Fruit fly (Drosophila melanogaster) whole organism, embryonic: ENCODE results near the gene Pp2C1.

Source experiments
- Abd-B ChIP-seq: fragments of 200-800 bp; sonication (Bioruptor generic); optimal IDR thresholded peaks from 2 replicates; lab custom pipeline; 2018; ENCODE audit warnings: missing biosample characterization, mild to moderate bottlenecking, missing genetic modification characterization, moderate library complexity
- Ada2b ChIP-seq: fragments of 200-800 bp; sonication (Bioruptor generic); IDR thresholded peaks from 2 replicates; pipeline ENCODE4 v1.3.6; 2022; ENCODE audit warnings: missing biosample characterization, missing genetic modification characterization
- Asciz ChIP-seq: fragments of 200-800 bp; sonication (Bioruptor generic); optimal IDR thresholded peaks from 2 replicates; lab custom pipeline; 2017; ENCODE audit warnings: missing biosample characterization, mild to moderate bottlenecking, missing genetic modification characterization, missing genetic modification reagents
- BEAF-32 ChIP-seq: fragments of 200-800 bp; sonication (Bioruptor generic); optimal IDR thresholded peaks from 3 replicates; lab custom pipeline; 2017; ENCODE audit warnings: missing biosample characterization, missing genetic modification characterization, mild to moderate bottlenecking, moderate library complexity, missing genetic modification reagents
- Bgb ChIP-seq: fragments of 200-800 bp; sonication (Bioruptor generic); IDR thresholded peaks from 2 replicates; pipeline ENCODE4 v1.3.6; 2022; ENCODE audit warnings: missing biosample characterization, missing genetic modification characterization; ENCODE audit not compliant: partially characterized antibody
- CG10267 ChIP-seq: fragments of 200-800 bp; sonication (Bioruptor generic); optimal IDR thresholded peaks from 2 replicates; lab custom pipeline; 2018; ENCODE audit warnings: missing biosample characterization, mild to moderate bottlenecking, missing genetic modification characterization, moderate library complexity
- CG10959 ChIP-seq: fragments of 200-800 bp; sonication (Bioruptor generic); IDR thresholded peaks from 2 replicates; pipeline ENCODE4 v1.3.6; 2022; ENCODE audit warnings: missing biosample characterization, missing genetic modification characterization
- CG11696 ChIP-seq: fragments of 200-800 bp; sonication (Bioruptor generic); IDR thresholded peaks from 2 replicates; pipeline ENCODE4 v1.3.6; 2022; ENCODE audit warnings: missing biosample characterization, missing genetic modification characterization
- CG12659 ChIP-seq: fragments of 200-800 bp; sonication (Bioruptor generic); optimal IDR thresholded peaks from 3 replicates; lab custom pipeline; 2017; ENCODE audit warnings: mild to moderate bottlenecking, missing biosample characterization, missing genetic modification reagents, missing genetic modification characterization
- CG13123 ChIP-seq: fragments of 200-800 bp; sonication (Bioruptor generic); optimal IDR thresholded peaks from 2 replicates; lab custom pipeline; 2016; ENCODE audit warnings: missing biosample characterization, missing genetic modification characterization
- CG13424 ChIP-seq: fragments of 200-800 bp; sonication (Bioruptor generic); optimal IDR thresholded peaks from 2 replicates; lab custom pipeline; 2019; ENCODE audit warnings: missing biosample characterization, mild to moderate bottlenecking, missing genetic modification characterization, moderate library complexity
- CG14441 ChIP-seq: fragments of 200-800 bp; sonication (Bioruptor generic); IDR thresholded peaks from 2 replicates; pipeline ENCODE4 v1.3.6; 2022; ENCODE audit warnings: missing biosample characterization, missing genetic modification characterization
- CG15479 ChIP-seq: fragments of 200-800 bp; sonication (Bioruptor generic); optimal IDR thresholded peaks from 3 replicates; lab custom pipeline; 2019; ENCODE audit warnings: missing biosample characterization, mild to moderate bottlenecking, missing genetic modification characterization, moderate library complexity
- CG15514 ChIP-seq: fragments of 200-800 bp; sonication (Bioruptor generic); optimal IDR thresholded peaks from 3 replicates; lab custom pipeline; 2017; ENCODE audit warnings: missing biosample characterization, missing genetic modification characterization, mild to moderate bottlenecking, moderate library complexity, missing genetic modification reagents
- CG17612 ChIP-seq: fragments of 200-800 bp; sonication (Bioruptor generic); IDR thresholded peaks from 2 replicates; pipeline ENCODE4 v1.3.6; 2022; ENCODE audit warnings: missing biosample characterization, missing genetic modification characterization
- CG31388 ChIP-seq: fragments of 200-800 bp; sonication (Bioruptor generic); optimal IDR thresholded peaks from 2 replicates; lab custom pipeline; 2016; ENCODE audit warnings: missing biosample characterization, missing genetic modification characterization
- CG31441 ChIP-seq: fragments of 200-800 bp; sonication (Bioruptor generic); IDR thresholded peaks from 2 replicates; pipeline ENCODE4 v1.3.6; 2022; ENCODE audit warnings: missing biosample characterization, missing genetic modification characterization
- CG8924 ChIP-seq: fragments of 200-800 bp; optimal IDR thresholded peaks from 3 replicates; lab custom pipeline; 2019; ENCODE audit warnings: missing biosample characterization, mild to moderate bottlenecking, missing genetic modification characterization, moderate library complexity
- CTCF ChIP-seq: fragments of 200-800 bp; sonication (Bioruptor generic); optimal IDR thresholded peaks from 2 replicates; lab custom pipeline; 2017; ENCODE audit warnings: missing biosample characterization, mild to moderate bottlenecking, missing genetic modification characterization, moderate library complexity
- Camta ChIP-seq: fragments of 200-800 bp; sonication (Bioruptor generic); optimal IDR thresholded peaks from 2 replicates; lab custom pipeline; 2016; ENCODE audit warnings: missing biosample characterization, missing genetic modification characterization
- CkIIα-i1 ChIP-seq: fragments of 200-800 bp; sonication (Bioruptor generic); IDR thresholded peaks from 2 replicates; pipeline ENCODE4 v1.3.6; 2022; ENCODE audit warnings: missing biosample characterization, missing genetic modification characterization
- CrebB ChIP-seq: fragments of 200-800 bp; sonication (Bioruptor generic); optimal IDR thresholded peaks from 3 replicates; lab custom pipeline; 2018; ENCODE audit warnings: missing biosample characterization, mild to moderate bottlenecking, missing genetic modification characterization
- Fer3 ChIP-seq: fragments of 200-800 bp; sonication (Bioruptor generic); optimal IDR thresholded peaks from 2 replicates; lab custom pipeline; 2018; ENCODE audit warnings: missing biosample characterization, mild to moderate bottlenecking, missing genetic modification characterization, moderate library complexity
- Hr39 ChIP-seq: fragments of >200 bp; optimal IDR thresholded peaks from 2 replicates; lab custom pipeline; 2017
- Lhr ChIP-seq: fragments of 200-800 bp; sonication (Bioruptor generic); optimal IDR thresholded peaks from 3 replicates; lab custom pipeline; 2017; ENCODE audit warnings: mild to moderate bottlenecking, missing biosample characterization, missing genetic modification reagents, missing genetic modification characterization
- Lpt ChIP-seq: fragments of >200 bp; optimal IDR thresholded peaks from 2 replicates; lab custom pipeline; 2018; ENCODE audit warnings: missing biosample characterization, missing genetic modification characterization
- PHDP ChIP-seq: fragments of 200-800 bp; sonication (Bioruptor generic); optimal IDR thresholded peaks from 3 replicates; lab custom pipeline; 2018; ENCODE audit warnings: missing biosample characterization, mild to moderate bottlenecking, missing genetic modification characterization, moderate library complexity
- Rfx ChIP-seq: fragments of 200-800 bp; sonication (Bioruptor generic); IDR thresholded peaks from 2 replicates; pipeline ENCODE4 v1.3.6; 2022; ENCODE audit warnings: missing biosample characterization, missing genetic modification characterization
- Six4 ChIP-seq: fragments of 200-800 bp; sonication (Bioruptor generic); optimal IDR thresholded peaks from 2 replicates; lab custom pipeline; 2016; ENCODE audit warnings: missing biosample characterization, missing genetic modification characterization
- Stat92E ChIP-seq, 3 experiments: fragments of >200 bp in 2 of 3; fragments of 200-800 bp in 1 of 3; sonication (Bioruptor generic) in 1 of 3; optimal IDR thresholded peaks; 2 replicates each; lab custom pipeline; 2017 to 2019; ENCODE audit warnings: missing biosample characterization in 3 of 3, missing genetic modification characterization in 3 of 3, mild to moderate bottlenecking in 1 of 3, moderate library complexity in 1 of 3
- Taf1 ChIP-seq: fragments of 200-800 bp; sonication (Bioruptor generic); IDR thresholded peaks from 2 replicates; pipeline ENCODE4 v1.3.6; 2022; ENCODE audit warnings: missing biosample characterization, missing genetic modification characterization
- Xbp1 ChIP-seq: fragments of 200-800 bp; sonication (Bioruptor generic); optimal IDR thresholded peaks from 3 replicates; lab custom pipeline; 2016; ENCODE audit warnings: missing biosample characterization, mild to moderate bottlenecking, missing genetic modification characterization
- bcd ChIP-seq: fragments of 200-800 bp; sonication (Bioruptor generic); optimal IDR thresholded peaks from 2 replicates; lab custom pipeline; 2017; ENCODE audit warnings: missing biosample characterization, mild to moderate bottlenecking, missing genetic modification characterization
- cg ChIP-seq: fragments of 200-800 bp; sonication (Bioruptor generic); optimal IDR thresholded peaks from 3 replicates; lab custom pipeline; 2019; ENCODE audit warnings: missing biosample characterization, mild to moderate bottlenecking, missing genetic modification characterization, moderate library complexity
- disco-r ChIP-seq: fragments of 200-800 bp; sonication (Bioruptor generic); optimal IDR thresholded peaks from 2 replicates; lab custom pipeline; 2016; ENCODE audit warnings: missing biosample characterization, missing genetic modification characterization
- dpn ChIP-seq, 2 experiments: fragments of 200-800 bp; sonication (Bioruptor generic); optimal IDR thresholded peaks; 3 replicates each; lab custom pipeline; 2016; ENCODE audit warnings: missing biosample characterization in 2 of 2, missing genetic modification characterization in 2 of 2
- dysf ChIP-seq: fragments of 200-800 bp; sonication (Bioruptor generic); IDR thresholded peaks from 3 replicates; pipeline ENCODE4 v1.3.6; 2022; ENCODE audit warnings: missing biosample characterization, missing genetic modification characterization
- eve ChIP-seq, 2 experiments: fragments of >200 bp; optimal IDR thresholded peaks; 2 replicates each; lab custom pipeline; 2017; ENCODE audit warnings: missing biosample characterization in 2 of 2, missing genetic modification characterization in 2 of 2
- gcm ChIP-seq: fragments of 200-800 bp; sonication (Bioruptor generic); optimal IDR thresholded peaks from 2 replicates; lab custom pipeline; 2019; ENCODE audit warnings: missing biosample characterization, mild to moderate bottlenecking, missing genetic modification characterization, moderate library complexity
- gem ChIP-seq: fragments of 200-800 bp; sonication (Bioruptor generic); optimal IDR thresholded peaks from 2 replicates; lab custom pipeline; 2019; ENCODE audit warnings: missing biosample characterization, mild to moderate bottlenecking, missing genetic modification characterization, moderate library complexity
- gt ChIP-seq: fragments of 200-800 bp; sonication (Bioruptor generic); IDR thresholded peaks from 2 replicates; pipeline ENCODE4 v1.3.6; 2022; ENCODE audit warnings: missing biosample characterization, missing genetic modification characterization
- lilli ChIP-seq: fragments of 200-800 bp; sonication (Bioruptor generic); optimal IDR thresholded peaks from 3 replicates; lab custom pipeline; 2016; ENCODE audit warnings: missing biosample characterization, missing genetic modification characterization
- lov ChIP-seq, 2 experiments: fragments of 200-800 bp in 1 of 2; fragments of >200 bp in 1 of 2; sonication (Bioruptor generic) in 1 of 2; IDR thresholded peaks in 1 of 2; optimal IDR thresholded peaks in 1 of 2; 2 replicates in 1 of 2; 3 replicates in 1 of 2; pipeline versions ENCODE4 v1.3.6 to Lab custom; 2017 to 2022; ENCODE audit warnings: missing biosample characterization in 1 of 2, missing genetic modification characterization in 1 of 2
- onecut ChIP-seq: fragments of 200-800 bp; sonication (Bioruptor generic); IDR thresholded peaks from 2 replicates; pipeline ENCODE4 v1.3.6; 2022; ENCODE audit warnings: missing biosample characterization, missing genetic modification characterization
- row ChIP-seq: fragments of 200-800 bp; sonication (Bioruptor generic); IDR thresholded peaks from 3 replicates; pipeline ENCODE4 v1.3.6; 2022; ENCODE audit warnings: missing biosample characterization, missing genetic modification characterization
- sob ChIP-seq: fragments of 200-800 bp; sonication (Bioruptor generic); IDR thresholded peaks from 2 replicates; pipeline ENCODE4 v1.3.6; 2022; ENCODE audit warnings: missing biosample characterization, missing genetic modification characterization
- zf30C ChIP-seq: fragments of 200-800 bp; sonication (Bioruptor generic); optimal IDR thresholded peaks from 3 replicates; lab custom pipeline; 2018; ENCODE audit warnings: missing biosample characterization, mild to moderate bottlenecking, missing genetic modification characterization

The Pp2C1 gene

dm6 chrX:4691226-4691625 is 4.5 kb upstream of the Pp2C1 start (continued):
- TF ChIP-seq CG17612 (GFP tag; lab: Robert Waterston, UW) = no peak
- no peak for TF ChIP-seq Asciz (GFP tag; lab: Kevin White, UChicago)
- no peak for TF ChIP-seq CG10959 (GFP tag; lab: Robert Waterston, UW)
- no peak for TF ChIP-seq gt (GFP tag; lab: Robert Waterston, UW)
- peak; percentile 13 for TF ChIP-seq bcd (GFP tag; lab: Kevin White, UChicago)
- TF ChIP-seq lilli = peak; percentile 19
- TF ChIP-seq CG8924 (tag; lab: Kevin White, UChicago) = peak; percentile 27
- peak; percentile 20 for TF ChIP-seq Abd-B (GFP tag; lab: Kevin White, UChicago)
- peak; percentile 66 for TF ChIP-seq gem (tag; lab: Kevin White, UChicago)
- peak; percentile 14 for TF ChIP-seq Fer3
- TF ChIP-seq sob (GFP tag; lab: Robert Waterston, UW) = peak; percentile 34; the same call in 1 of the 2 replicates
- TF ChIP-seq disco-r (GFP tag; lab: Kevin White, UChicago) = no peak
- TF ChIP-seq CG31441 (GFP tag; lab: Robert Waterston, UW) = peak; percentile 36; the same call in 1 of the 2 replicates
- no peak for TF ChIP-seq CG14441
- TF ChIP-seq Ada2b (GFP tag; lab: Robert Waterston, UW) = peak; percentile 39; the same call in 1 of the 2 replicates
- no peak for TF ChIP-seq CG31388
- peak; percentile 17 for TF ChIP-seq CG12659 (GFP tag; lab: Kevin White, UChicago)
- TF ChIP-seq CkIIα-i1 = no peak
- no peak for TF ChIP-seq Stat92E (GFP tag; optimal IDR thresholded peaks at IDR 0.05; lab: Kevin White, UChicago)
- TF ChIP-seq Hr39 = no peak
- no peak for TF ChIP-seq Six4 (GFP tag; lab: Kevin White, UChicago)
- TF ChIP-seq gcm (GFP tag; lab: Kevin White, UChicago) = no peak
- no peak for TF ChIP-seq CTCF (GFP tag; lab: Kevin White, UChicago)
- TF ChIP-seq PHDP (tag; lab: Kevin White, UChicago) = peak; percentile 42
- peak; percentile 33 for TF ChIP-seq CG13424
- TF ChIP-seq Rfx = peak; percentile 54
- no peak for TF ChIP-seq CG11696 (GFP tag; lab: Robert Waterston, UW)
- TF ChIP-seq CG15514 (GFP tag; lab: Kevin White, UChicago) = peak; percentile 36
- TF ChIP-seq Lhr = no peak
- no peak for TF ChIP-seq Camta (GFP tag; lab: Kevin White, UChicago)
- TF ChIP-seq onecut (GFP tag; lab: Robert Waterston, UW) = no peak
- no peak for TF ChIP-seq dysf
- TF ChIP-seq dpn (GFP tag; optimal IDR thresholded peaks at IDR 0.05; lab: Kevin White, UChicago) = peak in 1 of 2 experiments; percentile 12
- TF ChIP-seq Lpt (GFP tag; lab: Kevin White, UChicago) = no peak
- TF ChIP-seq zf30C (GFP tag; lab: Kevin White, UChicago) = no peak
- peak; percentile 59; the same call in 2 of the 3 replicates for TF ChIP-seq row (GFP tag; lab: Robert Waterston, UW)
- TF ChIP-seq Taf1 = no peak
- TF ChIP-seq CG13123 (GFP tag; lab: Kevin White, UChicago) = no peak
- no peak for TF ChIP-seq Bgb (GFP tag; lab: Robert Waterston, UW)
- TF ChIP-seq CG15479 (GFP tag; lab: Kevin White, UChicago) = no peak
- TF ChIP-seq Xbp1 (GFP tag; lab: Kevin White, UChicago) = peak; percentile 32
- no peak for TF ChIP-seq eve (GFP tag; optimal IDR thresholded peaks at IDR 0.05; lab: Kevin White, UChicago)
- no peak for TF ChIP-seq CrebB
- no peak for TF ChIP-seq cg
- peak; percentile 23 for TF ChIP-seq CG10267 (tag; lab: Kevin White, UChicago)
- no peak for TF ChIP-seq BEAF-32 (GFP tag; lab: Kevin White, UChicago)
- no peak for TF ChIP-seq lov (optimal IDR thresholded peaks at IDR 0.05; lab: Kevin White, UChicago)
- no peak for TF ChIP-seq lov (GFP tag; IDR thresholded peaks at IDR 0.05; lab: Robert Waterston, UW)
- TF ChIP-seq, all 482 proteins: peak for 91
